Worm (Caenorhabditis elegans) whole organism, dauer: ENCODE data around the gene F14H12.3.
"Not testable (repeated sequence)": the region's sequence is repeated elsewhere in the genome, so short reads cannot be mapped to it uniquely, and the experiment has no call there.

ENCODE experiments used
- unc-62 ChIP-seq: sonication (generic microtip); optimal IDR thresholded peaks from 2 replicates; lab custom pipeline; 2017; ENCODE audit warnings: missing biosample characterization, missing genetic modification reagents, missing genetic modification characterization

Gene F14H12.3

ce11 chrX:4343915-4344314, at the start of gene F14H12.3:
F14H12.3 (plus strand) TSS chrX:4344215.
- TF ChIP-seq unc-62 (GFP tag; lab: Kevin White, UChicago), result no peak

ce11 chrX:4294957-4295356, 49.1 kb upstream of the F14H12.3 start:
- no peak for TF ChIP-seq unc-62 (GFP tag; lab: Kevin White, UChicago)

DNA sequence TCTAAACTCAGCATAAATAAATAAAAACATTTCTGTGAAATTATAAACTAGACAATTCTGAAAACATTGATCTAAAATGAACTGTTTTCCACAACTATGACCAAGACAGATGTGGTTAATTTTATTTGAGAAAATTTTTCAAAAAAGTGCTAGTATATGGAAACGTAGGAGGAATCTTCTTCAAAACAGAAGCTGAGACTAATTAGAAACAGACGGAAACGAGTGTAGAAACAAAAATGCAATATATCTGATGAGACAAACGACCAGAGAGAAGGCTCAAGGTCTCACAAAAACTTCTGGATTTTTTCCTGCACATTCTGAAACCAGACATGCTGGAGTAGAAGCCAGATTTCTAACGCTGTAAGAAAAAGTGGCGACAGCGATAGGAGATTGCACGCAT, 48.1 kb upstream of the F14H12.3 start:
- TF ChIP-seq unc-62 (GFP tag; lab: Kevin White, UChicago), result no peak

- TF ChIP-seq unc-62 (GFP tag; lab: Kevin White, UChicago), result no peak
Measured at ce11 chrX:4297452-4297851, 46.6 kb upstream of the F14H12.3 start, which contains the start of gene paf-2. paf-2 (minus strand) TSS chrX:4297741.

DNA sequence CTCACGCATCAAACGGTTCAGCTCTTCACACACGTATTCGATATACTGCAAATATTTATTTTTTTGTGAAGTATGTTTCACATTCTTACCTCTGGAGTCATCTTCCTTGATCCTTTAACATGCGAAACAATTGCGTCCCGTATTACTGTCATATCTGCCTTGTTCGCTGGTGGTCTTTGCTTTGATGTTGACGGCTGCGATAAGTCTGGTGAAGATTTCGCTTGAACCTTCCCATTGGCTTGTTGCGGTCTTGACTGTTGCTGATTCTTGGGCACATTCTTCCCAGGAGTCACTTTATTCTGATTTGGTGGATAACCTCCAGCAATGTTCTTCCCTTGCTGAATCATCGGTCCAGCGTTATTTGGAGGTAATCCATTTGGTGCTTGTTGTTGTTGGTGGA, 40.8 kb upstream of the F14H12.3 start:
- TF ChIP-seq unc-62 (GFP tag; lab: Kevin White, UChicago), result no peak

DNA sequence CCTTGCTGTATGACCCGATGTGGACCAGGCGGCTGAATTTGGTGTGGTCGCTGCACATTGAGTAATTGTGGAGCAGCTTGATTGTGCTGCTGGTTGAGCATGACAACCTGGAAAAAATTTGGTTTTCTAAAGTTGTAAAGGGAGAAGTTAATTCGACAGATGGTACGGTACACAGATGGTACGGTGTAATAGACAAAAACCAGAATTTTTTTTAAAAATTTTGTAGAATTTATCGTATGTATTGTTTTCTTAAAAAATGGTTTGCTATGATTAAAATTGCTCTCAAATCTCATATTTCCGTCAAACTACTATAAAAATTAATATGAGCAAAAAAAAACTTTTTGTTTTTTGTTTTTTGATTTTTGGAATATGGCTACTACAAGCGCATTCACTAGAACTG, 37.2 kb upstream of the F14H12.3 start, which contains the start of gene pqn-15:
Gene pqn-15, minus strand, starts transcription at position 101 of the 400 bp plus-strand sequence.
- no peak for TF ChIP-seq unc-62 (GFP tag; lab: Kevin White, UChicago)

DNA sequence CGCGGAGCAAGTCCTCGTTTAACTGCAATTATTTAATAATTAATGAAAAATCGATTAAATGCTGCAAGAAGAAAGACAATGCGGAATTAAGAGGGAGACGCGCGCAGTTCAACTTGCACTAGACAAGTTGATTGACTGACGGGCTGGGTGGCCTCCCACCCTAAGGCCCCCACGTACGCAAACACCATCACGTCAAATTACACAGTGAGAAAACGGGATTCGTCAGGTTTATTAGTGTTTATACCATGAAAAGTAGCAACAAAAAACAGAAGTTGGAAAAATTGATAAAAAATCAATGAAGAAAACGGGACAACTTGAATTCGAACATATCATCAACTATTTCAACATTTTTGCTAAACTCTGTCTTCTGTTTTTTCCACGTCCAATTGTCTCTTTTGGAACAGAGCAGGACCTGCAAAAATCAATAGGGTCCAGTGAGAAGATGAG, 36.4 kb upstream of the F14H12.3 start:
- TF ChIP-seq unc-62 (GFP tag; lab: Kevin White, UChicago), result no peak

DNA sequence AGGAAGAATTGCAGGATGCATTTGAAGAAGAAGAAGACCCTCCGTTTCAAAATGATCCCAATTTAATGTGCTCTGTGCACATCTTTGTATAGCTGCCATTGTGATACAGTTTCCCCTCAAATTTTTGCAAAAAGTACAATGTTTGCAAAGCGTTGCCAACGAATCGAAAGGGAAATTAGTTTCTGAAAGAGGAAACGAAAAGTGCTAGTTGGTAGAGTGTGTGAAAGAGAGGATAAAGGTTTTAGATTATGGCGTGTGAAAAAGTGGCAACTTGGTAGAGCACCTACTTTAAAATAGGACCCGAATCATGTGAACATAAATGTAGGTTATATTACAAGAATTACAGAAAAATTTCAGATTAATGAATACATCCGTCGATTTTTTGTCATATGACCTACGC, 32.3 kb upstream of the F14H12.3 start, which contains the start of gene C52B9.8:
Gene C52B9.8, minus strand, starts transcription at position 101 of the 400 bp plus-strand sequence.
- no peak for TF ChIP-seq unc-62 (GFP tag; lab: Kevin White, UChicago)

ce11 chrX:4314939-4315338, 29.1 kb upstream of the F14H12.3 start:
- no peak for TF ChIP-seq unc-62 (GFP tag; lab: Kevin White, UChicago)

DNA sequence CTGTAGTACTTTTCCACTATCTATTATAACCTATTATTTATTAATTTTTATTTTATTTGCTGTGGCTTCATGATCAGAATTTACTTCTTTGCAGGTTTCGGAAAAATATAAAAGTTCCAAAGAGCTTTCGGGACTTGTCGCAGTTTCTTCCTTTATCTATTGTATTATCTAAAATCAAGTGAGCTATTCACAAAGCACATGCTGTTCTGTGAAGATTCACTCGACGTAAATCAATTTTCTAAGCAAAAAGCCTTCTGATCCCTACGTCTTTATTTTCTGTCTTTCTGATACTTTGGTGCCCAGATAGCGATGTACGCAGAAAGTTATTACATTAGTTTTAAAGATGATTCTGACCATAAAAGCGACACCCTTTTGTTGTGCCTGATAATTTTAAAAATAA, 26.9 kb upstream of the F14H12.3 start:
- no peak for TF ChIP-seq unc-62 (GFP tag; lab: Kevin White, UChicago)

- TF ChIP-seq unc-62 (GFP tag; lab: Kevin White, UChicago), result no peak
Measured at ce11 chrX:4320563-4320962, 23.5 kb upstream of the F14H12.3 start, which contains the start of gene dop-6. dop-6 (plus strand) TSS chrX:4320863.

ce11 chrX:4322847-4323455, 21.1 kb upstream of the F14H12.3 start:
- no peak for TF ChIP-seq unc-62 (GFP tag; lab: Kevin White, UChicago)

DNA sequence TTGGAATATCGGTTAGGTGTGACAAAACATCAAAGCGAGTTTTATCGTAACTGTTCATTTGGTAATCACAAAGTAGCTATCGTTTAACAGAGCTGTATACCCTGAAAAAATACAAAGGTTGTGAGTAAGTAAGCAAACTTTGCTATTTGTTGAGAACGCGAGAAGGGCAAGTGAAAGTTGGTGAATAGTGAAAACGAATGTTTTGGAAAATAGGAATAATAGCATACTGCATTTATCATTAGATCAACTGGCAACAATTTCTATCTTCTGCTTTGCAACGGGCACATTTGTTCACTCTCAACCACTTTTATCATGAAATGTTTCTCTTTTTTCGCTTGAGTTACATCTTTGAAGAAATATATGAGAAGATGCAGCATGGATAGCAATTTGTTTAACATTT, 15.2 kb upstream of the F14H12.3 start, which contains the start of gene C24A8.5:
Gene C24A8.5, minus strand, starts transcription at position 101 of the 400 bp plus-strand sequence.
- no peak for TF ChIP-seq unc-62 (GFP tag; lab: Kevin White, UChicago)

- TF ChIP-seq unc-62 (GFP tag; lab: Kevin White, UChicago), result not testable (repeated sequence)
Measured at ce11 chrX:4332305-4332704, 11.7 kb upstream of the F14H12.3 start, which contains the start of gene C24A8.6. C24A8.6 (minus strand) TSS chrX:4332405.

- TF ChIP-seq unc-62 (GFP tag; lab: Kevin White, UChicago), result not testable (repeated sequence)
Measured at ce11 chrX:4335950-4336349, 8.1 kb upstream of the F14H12.3 start, which contains the start of gene cst-2. cst-2 (minus strand) TSS chrX:4336050.

DNA sequence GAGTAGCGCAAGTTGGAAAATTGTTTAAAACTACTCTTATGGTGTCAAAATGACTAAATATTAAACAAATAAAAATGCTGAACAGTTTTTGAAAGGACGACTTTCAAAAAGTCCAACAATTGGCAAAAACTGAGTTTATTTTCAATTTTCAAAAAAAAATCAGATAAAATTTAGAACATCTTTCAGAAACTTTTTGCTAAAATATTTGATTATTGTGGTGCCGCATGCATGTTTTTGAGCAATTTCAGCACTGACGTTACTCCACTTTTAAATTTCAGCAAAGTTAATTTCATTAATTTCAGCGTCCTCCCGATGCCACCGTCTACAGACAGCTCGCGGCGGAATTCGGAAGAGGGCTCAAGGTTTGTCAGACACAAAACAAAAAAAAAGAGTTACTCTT, 4.7 kb upstream of the F14H12.3 start, which contains the start of gene cst-1:
Gene cst-1, plus strand, starts transcription at position 301 of the 400 bp plus-strand sequence.
- TF ChIP-seq unc-62 (GFP tag; lab: Kevin White, UChicago), result not testable (repeated sequence)

DNA sequence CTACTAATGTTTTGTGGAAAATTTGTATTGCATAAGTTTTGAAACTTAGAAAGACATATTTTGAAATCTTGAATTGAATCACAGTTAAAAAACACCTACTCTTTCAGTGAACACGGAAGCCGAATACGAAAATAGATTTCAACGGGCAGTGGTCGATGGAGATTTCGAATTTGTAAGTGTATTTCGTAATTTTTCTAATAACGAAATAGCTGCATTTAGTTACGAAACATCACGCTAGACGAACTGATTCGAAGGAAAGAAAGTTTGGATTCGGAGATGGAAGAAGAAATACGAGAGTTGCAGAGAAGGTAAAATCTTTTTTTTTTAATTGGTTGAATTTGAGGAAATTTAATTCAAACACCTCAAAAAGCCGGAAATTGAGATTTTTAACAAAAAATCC, 1.3 kb upstream of the F14H12.3 start:
- no peak for TF ChIP-seq unc-62 (GFP tag; lab: Kevin White, UChicago)
